Fruit fly (Drosophila melanogaster): ENCODE data around the gene NimC4.

dm6 chr2L:14049958-14050357 lies 2.6 kb downstream of the NimC4 start:
- no peak for TF ChIP-seq h (optimal IDR thresholded peaks at IDR 0.05)
- no peak for TF ChIP-seq Sin3A (optimal IDR thresholded peaks at IDR 0.05)
- TF ChIP-seq insv (optimal IDR thresholded peaks at IDR 0.05): no peak

All from Kc167 (cell line).